Worm (Caenorhabditis elegans): ENCODE measurements around the gene unc-85.

ce11 chrII:4671692-4672091 is 30.2 kb upstream of the unc-85 start, which contains the start of gene T05A7.6:
- TF ChIP-seq egl-18 (GFP tag; IDR thresholded peaks at IDR 0.05) (no peak), unc-62 (GFP tag; optimal IDR thresholded peaks at IDR 0.05) (no peak), hrde-1 (tag; optimal IDR thresholded peaks at IDR 0.05; ENCODE audit: borderline replicate concordance) (no peak)
